Worm (Caenorhabditis elegans): ENCODE measurements around the gene mfsd-10.

ce11 chrX:17374534-17374933 is 6.1 kb upstream of the mfsd-10 start, which contains the start of gene F10D7.3:
- no peak for TF ChIP-seq T20F7.1 (GFP tag; optimal IDR thresholded peaks at IDR 0.05)
- TF ChIP-seq zfp-3 (GFP tag; conservative IDR thresholded peaks at IDR 0.05) = no peak
- no peak for TF ChIP-seq nhr-10 (tag; optimal IDR thresholded peaks at IDR 0.05)
- no peak for TF ChIP-seq mdl-1 (tag; optimal IDR thresholded peaks at IDR 0.05)
- no peak for TF ChIP-seq lin-29 (GFP tag; IDR thresholded peaks at IDR 0.05)
- no peak for TF ChIP-seq hmg-1.1 (GFP tag; IDR thresholded peaks at IDR 0.05)
- TF ChIP-seq ZK546.5 (tag; optimal IDR thresholded peaks at IDR 0.05) = no peak
- no peak for TF ChIP-seq ztf-11 (tag; optimal IDR thresholded peaks at IDR 0.05)
- TF ChIP-seq gei-8 (GFP tag; optimal IDR thresholded peaks at IDR 0.05) = no peak
- TF ChIP-seq snpc-4 (tag; optimal IDR thresholded peaks at IDR 0.05) = no peak
- no peak for TF ChIP-seq pqm-1 (tag; optimal IDR thresholded peaks at IDR 0.05)
- no peak for TF ChIP-seq fos-1 (tag; optimal IDR thresholded peaks at IDR 0.05)
